Worm (Caenorhabditis elegans): ENCODE measurements around the gene trx-2.

trx-2 gene

ce11 chrV:10333843-10334242, 19.4 kb downstream of the trx-2 start (continued):
- TF ChIP-seq mdl-1 (tag; optimal IDR thresholded peaks at IDR 0.05) = no peak
- no peak for TF ChIP-seq madf-9 (GFP tag; conservative IDR thresholded peaks at IDR 0.05)
- no peak for TF ChIP-seq vab-7 (GFP tag; IDR thresholded peaks at IDR 0.05)
- TF ChIP-seq Y5F2A.4 (GFP tag; optimal IDR thresholded peaks at IDR 0.05) = no peak
- TF ChIP-seq nhr-237 (tag; optimal IDR thresholded peaks at IDR 0.05) = no peak
- no peak for TF ChIP-seq hlh-30 (tag; optimal IDR thresholded peaks at IDR 0.05; ENCODE audit: insufficient read depth)
- TF ChIP-seq dpl-1 (GFP tag; optimal IDR thresholded peaks at IDR 0.05) = no peak
- no peak for TF ChIP-seq ztf-7 (tag; optimal IDR thresholded peaks at IDR 0.05)
- TF ChIP-seq lin-15B (tag; optimal IDR thresholded peaks at IDR 0.05) = no peak
- TF ChIP-seq hmg-1.1 (GFP tag; IDR thresholded peaks at IDR 0.05) = no peak
- TF ChIP-seq nhr-76 (tag; optimal IDR thresholded peaks at IDR 0.05) = no peak
- TF ChIP-seq mxl-2 (GFP tag; conservative IDR thresholded peaks at IDR 0.05) = no peak
- TF ChIP-seq duxl-1 (tag; optimal IDR thresholded peaks at IDR 0.05; ENCODE audit: poor library complexity) = no peak
- peak; percentile 47 for TF ChIP-seq nhr-28 (tag; optimal IDR thresholded peaks at IDR 0.05)
- no peak for TF ChIP-seq gei-8 (GFP tag; optimal IDR thresholded peaks at IDR 0.05)
- TF ChIP-seq lin-13 (GFP tag; optimal IDR thresholded peaks at IDR 0.05) = no peak
- TF ChIP-seq attf-4 (tag; optimal IDR thresholded peaks at IDR 0.05) = no peak
- TF ChIP-seq nhr-6 (tag; optimal IDR thresholded peaks at IDR 0.05) = no peak
- no peak for TF ChIP-seq arid-1 (GFP tag; conservative IDR thresholded peaks at IDR 0.05)

- TF ChIP-seq cey-2 (tag; optimal IDR thresholded peaks at IDR 0.05; ENCODE audit: borderline replicate concordance, insufficient read depth) (no peak), dve-1 (tag; optimal IDR thresholded peaks at IDR 0.05; ENCODE audit: insufficient read depth) (peak; percentile 41), nhr-111 (GFP tag; optimal IDR thresholded peaks at IDR 0.05) (no peak), dmd-8 (GFP tag; IDR thresholded peaks at IDR 0.05) (no peak), zfp-3 (GFP tag; conservative IDR thresholded peaks at IDR 0.05) (no peak), nhr-28 (tag; optimal IDR thresholded peaks at IDR 0.05) (peak; percentile 64), Y5F2A.4 (GFP tag; optimal IDR thresholded peaks at IDR 0.05) (no peak), hlh-30 (tag; optimal IDR thresholded peaks at IDR 0.05; ENCODE audit: insufficient read depth) (peak; percentile 29), lin-29 (GFP tag; IDR thresholded peaks at IDR 0.05) (no peak), attf-4 (tag; optimal IDR thresholded peaks at IDR 0.05) (no peak), dpl-1 (GFP tag; optimal IDR thresholded peaks at IDR 0.05) (peak; percentile 49), unc-130 (GFP tag; optimal IDR thresholded peaks at IDR 0.05) (peak; percentile 3), nhr-77 (tag; optimal IDR thresholded peaks at IDR 0.05) (peak; percentile 53), lin-38 (GFP tag; IDR thresholded peaks at IDR 0.05) (peak; percentile 87), mep-1 (tag; optimal IDR thresholded peaks at IDR 0.05) (peak; percentile 56), lsy-2 (tag; optimal IDR thresholded peaks at IDR 0.05) (peak in 1 of 2 experiments; percentile 61), tra-1 (GFP tag; IDR thresholded peaks at IDR 0.05) (no peak), mxl-2 (GFP tag; conservative IDR thresholded peaks at IDR 0.05) (no peak), mes-2 (tag; optimal IDR thresholded peaks at IDR 0.05; ENCODE audit: poor library complexity, severe bottlenecking) (peak; percentile 62), F10B5.3 (tag; optimal IDR thresholded peaks at IDR 0.05) (no peak), Y105C5A.15 (GFP tag; IDR thresholded peaks at IDR 0.05) (no peak), T20F7.1 (GFP tag; optimal IDR thresholded peaks at IDR 0.05) (peak; percentile 27)
Observed at ce11 chrV:10338305-10338992, 24.0 kb downstream of the trx-2 start, which contains the start of gene arx-2. TSS of gene arx-2 (minus strand) at chrV:10338355.

ce11 chrV:10339200-10339599, 24.7 kb downstream of the trx-2 start, which contains the start of gene K07C5.2:
TSS of gene K07C5.2 (plus strand) at chrV:10339500.
- TF ChIP-seq snpc-4 (tag; optimal IDR thresholded peaks at IDR 0.05) (no peak), hmg-1.1 (GFP tag; IDR thresholded peaks at IDR 0.05) (no peak), php-3 (GFP tag; IDR thresholded peaks at IDR 0.05) (no peak), nhr-10 (tag; optimal IDR thresholded peaks at IDR 0.05) (no peak), Y75B8A.6 (GFP tag; IDR thresholded peaks at IDR 0.05) (no peak), lir-3 (tag; optimal IDR thresholded peaks at IDR 0.05) (no peak), set-16 (GFP tag; IDR thresholded peaks at IDR 0.05) (no peak), daf-12 (tag; optimal IDR thresholded peaks at IDR 0.05) (no peak), duxl-1 (tag; optimal IDR thresholded peaks at IDR 0.05; ENCODE audit: poor library complexity) (no peak), mdt-29 (GFP tag; IDR thresholded peaks at IDR 0.05) (no peak), ceh-82 (tag; optimal IDR thresholded peaks at IDR 0.05) (no peak), egl-27 (tag; optimal IDR thresholded peaks at IDR 0.05) (no peak), ceh-44 (GFP tag; IDR thresholded peaks at IDR 0.05) (no peak), vab-7 (GFP tag; IDR thresholded peaks at IDR 0.05) (no peak), lin-13 (GFP tag; optimal IDR thresholded peaks at IDR 0.05) (no peak), nhr-111 (GFP tag; optimal IDR thresholded peaks at IDR 0.05) (no peak), egl-43 (GFP tag; IDR thresholded peaks at IDR 0.05) (no peak), ama-1 (optimal IDR thresholded peaks at IDR 0.05) (no peak)
